Fruit fly (Drosophila melanogaster) whole organism, prepupa: ENCODE measurements around the gene Zn72D.

ENCODE experiments used
- Blimp-1 ChIP-seq: fragments of 200-800 bp; sonication (Bioruptor generic); optimal IDR thresholded peaks from 3 replicates; lab custom pipeline; 2017; ENCODE audit warnings: missing biosample characterization, missing genetic modification characterization, mild to moderate bottlenecking, moderate library complexity, missing genetic modification reagents
- CG10631 ChIP-seq: fragments of 200-800 bp; sonication (Bioruptor generic); optimal IDR thresholded peaks from 2 replicates; lab custom pipeline; 2016; ENCODE audit warnings: missing biosample characterization, missing genetic modification characterization
- CG10669 ChIP-seq: fragments of 200-800 bp; sonication (Bioruptor generic); optimal IDR thresholded peaks from 3 replicates; lab custom pipeline; 2018; ENCODE audit warnings: missing biosample characterization, mild to moderate bottlenecking, missing genetic modification characterization, moderate library complexity
- CG11294 ChIP-seq: fragments of 200-800 bp; sonication (Bioruptor generic); IDR thresholded peaks from 2 replicates; pipeline ENCODE4 v1.3.6; 2022; ENCODE audit warnings: missing biosample characterization, missing genetic modification characterization
- CG11762 ChIP-seq: fragments of 200-800 bp; sonication (Bioruptor generic); optimal IDR thresholded peaks from 3 replicates; lab custom pipeline; 2016; ENCODE audit warnings: missing biosample characterization, missing genetic modification characterization; ENCODE audit not compliant: insufficient read depth
- CG11902 ChIP-seq: fragments of 200-800 bp; sonication (Bioruptor generic); optimal IDR thresholded peaks from 3 replicates; lab custom pipeline; 2016; ENCODE audit warnings: missing biosample characterization, missing genetic modification characterization
- CG15336 ChIP-seq: fragments of 200-800 bp; sonication (Bioruptor generic); IDR thresholded peaks from 2 replicates; pipeline ENCODE4 v1.3.6; 2022; ENCODE audit warnings: missing biosample characterization, missing genetic modification characterization
- CG16779 ChIP-seq: fragments of 200-800 bp; sonication (Bioruptor generic); optimal IDR thresholded peaks from 3 replicates; lab custom pipeline; 2017; ENCODE audit warnings: missing biosample characterization, mild to moderate bottlenecking, missing genetic modification characterization
- CG3032 ChIP-seq: fragments of 200-800 bp; optimal IDR thresholded peaks from 2 replicates; lab custom pipeline; 2019; ENCODE audit warnings: missing biosample characterization, mild to moderate bottlenecking, missing genetic modification characterization, moderate library complexity
- CG31627 ChIP-seq: fragments of 200-800 bp; sonication (Bioruptor generic); optimal IDR thresholded peaks from 3 replicates; lab custom pipeline; 2016; ENCODE audit warnings: missing biosample characterization, missing genetic modification characterization
- CG32006 ChIP-seq: fragments of 200-800 bp; sonication (Bioruptor generic); optimal IDR thresholded peaks from 3 replicates; lab custom pipeline; 2017; ENCODE audit warnings: missing biosample characterization, mild to moderate bottlenecking, missing genetic modification characterization
- CG34406 ChIP-seq: fragments of 200-800 bp; sonication (Bioruptor generic); optimal IDR thresholded peaks from 3 replicates; lab custom pipeline; 2016; ENCODE audit warnings: missing biosample characterization, missing genetic modification characterization
- CG3919 ChIP-seq: fragments of 200-800 bp; sonication (Bioruptor generic); optimal IDR thresholded peaks from 3 replicates; lab custom pipeline; 2016; ENCODE audit warnings: missing biosample characterization, missing genetic modification characterization
- CG4318 ChIP-seq: fragments of 200-800 bp; sonication (Bioruptor generic); optimal IDR thresholded peaks from 3 replicates; lab custom pipeline; 2017; ENCODE audit warnings: missing biosample characterization, mild to moderate bottlenecking, missing genetic modification characterization
- CG6163 ChIP-seq: fragments of 200-800 bp; sonication (Bioruptor generic); IDR thresholded peaks from 3 replicates; pipeline ENCODE4 v1.3.6; 2022; ENCODE audit warnings: missing biosample characterization, missing genetic modification characterization
- CG6276 ChIP-seq: fragments of 200-800 bp; sonication (Bioruptor generic); optimal IDR thresholded peaks from 2 replicates; lab custom pipeline; 2017; ENCODE audit warnings: missing biosample characterization, mild to moderate bottlenecking, missing genetic modification characterization
- CG6792 ChIP-seq: fragments of 200-800 bp; sonication (Bioruptor generic); optimal IDR thresholded peaks from 3 replicates; lab custom pipeline; 2016; ENCODE audit warnings: missing biosample characterization, missing genetic modification characterization
- CG6808 ChIP-seq: fragments of 200-800 bp; sonication (Bioruptor generic); optimal IDR thresholded peaks from 3 replicates; lab custom pipeline; 2017; ENCODE audit warnings: missing biosample characterization, missing genetic modification characterization, mild to moderate bottlenecking, moderate library complexity, missing genetic modification reagents
- CG6854 ChIP-seq: fragments of 200-800 bp; sonication (Bioruptor generic); optimal IDR thresholded peaks from 2 replicates; lab custom pipeline; 2017; ENCODE audit warnings: missing biosample characterization, mild to moderate bottlenecking, missing genetic modification characterization
- CG7368 ChIP-seq: fragments of 200-800 bp; sonication (Bioruptor generic); optimal IDR thresholded peaks from 3 replicates; lab custom pipeline; 2016; ENCODE audit warnings: missing biosample characterization, missing genetic modification characterization
- CG8119 ChIP-seq: fragments of 200-800 bp; sonication (Bioruptor generic); IDR thresholded peaks from 3 replicates; pipeline ENCODE4 v1.3.6; 2022; ENCODE audit warnings: missing biosample characterization, missing genetic modification characterization
- CG8319 ChIP-seq: fragments of 200-800 bp; sonication (Bioruptor generic); optimal IDR thresholded peaks from 3 replicates; lab custom pipeline; 2016; ENCODE audit warnings: missing biosample characterization, missing genetic modification characterization
- CG8632 ChIP-seq: fragments of 200-800 bp; sonication (Bioruptor generic); optimal IDR thresholded peaks from 3 replicates; lab custom pipeline; 2016; ENCODE audit warnings: missing biosample characterization, missing genetic modification characterization
- CG9139 ChIP-seq: fragments of 200-800 bp; sonication (Bioruptor generic); optimal IDR thresholded peaks from 3 replicates; lab custom pipeline; 2017; ENCODE audit warnings: missing biosample characterization, mild to moderate bottlenecking, missing genetic modification characterization
- Eip75B ChIP-seq: fragments of 200-800 bp; sonication (Bioruptor generic); optimal IDR thresholded peaks from 3 replicates; lab custom pipeline; 2016; ENCODE audit warnings: missing biosample characterization, missing genetic modification characterization
- Eip78C ChIP-seq: fragments of 200-800 bp; sonication (Bioruptor generic); peaks from one replicate; lab custom pipeline; 2016; ENCODE audit warnings: missing biosample characterization, missing genetic modification characterization
- Eip93F ChIP-seq: fragments of 200-800 bp; sonication (Bioruptor generic); optimal IDR thresholded peaks from 2 replicates; lab custom pipeline; 2016; ENCODE audit warnings: missing biosample characterization, mild to moderate bottlenecking, missing genetic modification characterization
- Ets21C ChIP-seq: fragments of 200-800 bp; sonication (Bioruptor generic); optimal IDR thresholded peaks from 3 replicates; lab custom pipeline; 2016; ENCODE audit warnings: missing biosample characterization, missing genetic modification characterization
- Ets96B ChIP-seq: fragments of 200-800 bp; optimal IDR thresholded peaks from 2 replicates; lab custom pipeline; 2019; ENCODE audit warnings: missing biosample characterization, mild to moderate bottlenecking, missing genetic modification characterization, moderate library complexity
- Gug ChIP-seq: fragments of 200-800 bp; sonication (Bioruptor generic); IDR thresholded peaks from 2 replicates; pipeline ENCODE4 v1.3.6; 2022; ENCODE audit warnings: missing biosample characterization, missing genetic modification characterization
- Hr38 ChIP-seq: sonication (Bioruptor generic); optimal IDR thresholded peaks from 2 replicates; lab custom pipeline; 2016; ENCODE audit warnings: missing biosample characterization, missing genetic modification characterization
- Hr39 ChIP-seq: fragments of 200-800 bp; sonication (Bioruptor generic); optimal IDR thresholded peaks from 2 replicates; lab custom pipeline; 2016; ENCODE audit warnings: missing biosample characterization, missing genetic modification characterization
- Hr4 ChIP-seq: fragments of 200-800 bp; sonication (Bioruptor generic); optimal IDR thresholded peaks from 3 replicates; lab custom pipeline; 2016; ENCODE audit warnings: missing biosample characterization, missing genetic modification characterization
- Lpt ChIP-seq: fragments of 200-800 bp; sonication (Bioruptor generic); optimal IDR thresholded peaks from 3 replicates; lab custom pipeline; 2016; ENCODE audit warnings: missing biosample characterization, missing genetic modification characterization
- Smox ChIP-seq: fragments of 200-800 bp; sonication (Bioruptor generic); optimal IDR thresholded peaks from 3 replicates; lab custom pipeline; 2016; ENCODE audit warnings: missing biosample characterization, missing genetic modification characterization
- Sox102F ChIP-seq: fragments of 200-800 bp; sonication (Bioruptor generic); optimal IDR thresholded peaks from 2 replicates; lab custom pipeline; 2016; ENCODE audit warnings: missing biosample characterization, mild to moderate bottlenecking, missing genetic modification characterization
- Sox14 ChIP-seq: fragments of 200-800 bp; sonication (Bioruptor generic); optimal IDR thresholded peaks from 3 replicates; lab custom pipeline; 2016; ENCODE audit warnings: missing biosample characterization, missing genetic modification characterization
- Sox15 ChIP-seq: fragments of 200-800 bp; sonication (Bioruptor generic); optimal IDR thresholded peaks from 3 replicates; lab custom pipeline; 2016; ENCODE audit warnings: missing biosample characterization, missing genetic modification characterization
- achi ChIP-seq: fragments of 200-800 bp; sonication (Bioruptor generic); optimal IDR thresholded peaks from 3 replicates; lab custom pipeline; 2016; ENCODE audit warnings: missing biosample characterization, missing genetic modification characterization
- acj6 ChIP-seq: fragments of 200-800 bp; sonication (Bioruptor generic); optimal IDR thresholded peaks from 3 replicates; lab custom pipeline; 2016; ENCODE audit warnings: missing biosample characterization, missing genetic modification characterization
- cyc ChIP-seq: fragments of 200-800 bp; sonication (Bioruptor generic); optimal IDR thresholded peaks from 3 replicates; lab custom pipeline; 2016; ENCODE audit warnings: missing biosample characterization, missing genetic modification characterization
- dac ChIP-seq: fragments of 200-800 bp; sonication (Bioruptor generic); optimal IDR thresholded peaks from 2 replicates; lab custom pipeline; 2017; ENCODE audit warnings: missing biosample characterization, mild to moderate bottlenecking, missing genetic modification characterization
- esn ChIP-seq: fragments of 200-800 bp; sonication (Bioruptor generic); optimal IDR thresholded peaks from 2 replicates; lab custom pipeline; 2016; ENCODE audit warnings: missing biosample characterization, mild to moderate bottlenecking, missing genetic modification characterization, moderate library complexity
- fd59A ChIP-seq: fragments of 200-800 bp; sonication (Bioruptor generic); optimal IDR thresholded peaks from 2 replicates; lab custom pipeline; 2017; ENCODE audit warnings: missing biosample characterization, mild to moderate bottlenecking, missing genetic modification characterization, missing genetic modification reagents
- fd85E ChIP-seq: fragments of 200-800 bp; sonication (Bioruptor generic); optimal IDR thresholded peaks from 3 replicates; lab custom pipeline; 2016; ENCODE audit warnings: missing biosample characterization, missing genetic modification characterization
- fkh ChIP-seq: fragments of 200-800 bp; sonication (Bioruptor generic); optimal IDR thresholded peaks from 3 replicates; lab custom pipeline; 2017; ENCODE audit warnings: missing biosample characterization, mild to moderate bottlenecking, missing genetic modification characterization, moderate library complexity
- lz ChIP-seq: fragments of 200-800 bp; sonication (Bioruptor generic); optimal IDR thresholded peaks from 3 replicates; lab custom pipeline; 2016; ENCODE audit warnings: missing biosample characterization, missing genetic modification characterization
- net ChIP-seq: fragments of 200-800 bp; sonication (Bioruptor generic); optimal IDR thresholded peaks from 3 replicates; lab custom pipeline; 2016; ENCODE audit warnings: missing biosample characterization, missing genetic modification characterization
- pdm3 ChIP-seq: fragments of 200-800 bp; sonication (Bioruptor generic); optimal IDR thresholded peaks from 3 replicates; lab custom pipeline; 2016; ENCODE audit warnings: missing biosample characterization, missing genetic modification characterization
- salr ChIP-seq, 2 experiments: fragments of 200-800 bp; sonication (Bioruptor generic); optimal IDR thresholded peaks; 3 replicates each; lab custom pipeline; 2016 to 2018; ENCODE audit warnings: missing biosample characterization in 2 of 2, missing genetic modification characterization in 2 of 2, mild to moderate bottlenecking in 1 of 2
- spab ChIP-seq: fragments of 200-800 bp; sonication (Bioruptor generic); optimal IDR thresholded peaks from 2 replicates; lab custom pipeline; 2017; ENCODE audit warnings: missing biosample characterization, mild to moderate bottlenecking, missing genetic modification characterization, missing genetic modification reagents
- svp ChIP-seq: fragments of 200-800 bp; sonication (Bioruptor generic); peaks from one replicate; lab custom pipeline; 2016; ENCODE audit warnings: missing biosample characterization, missing genetic modification characterization

Gene Zn72D

DNA sequence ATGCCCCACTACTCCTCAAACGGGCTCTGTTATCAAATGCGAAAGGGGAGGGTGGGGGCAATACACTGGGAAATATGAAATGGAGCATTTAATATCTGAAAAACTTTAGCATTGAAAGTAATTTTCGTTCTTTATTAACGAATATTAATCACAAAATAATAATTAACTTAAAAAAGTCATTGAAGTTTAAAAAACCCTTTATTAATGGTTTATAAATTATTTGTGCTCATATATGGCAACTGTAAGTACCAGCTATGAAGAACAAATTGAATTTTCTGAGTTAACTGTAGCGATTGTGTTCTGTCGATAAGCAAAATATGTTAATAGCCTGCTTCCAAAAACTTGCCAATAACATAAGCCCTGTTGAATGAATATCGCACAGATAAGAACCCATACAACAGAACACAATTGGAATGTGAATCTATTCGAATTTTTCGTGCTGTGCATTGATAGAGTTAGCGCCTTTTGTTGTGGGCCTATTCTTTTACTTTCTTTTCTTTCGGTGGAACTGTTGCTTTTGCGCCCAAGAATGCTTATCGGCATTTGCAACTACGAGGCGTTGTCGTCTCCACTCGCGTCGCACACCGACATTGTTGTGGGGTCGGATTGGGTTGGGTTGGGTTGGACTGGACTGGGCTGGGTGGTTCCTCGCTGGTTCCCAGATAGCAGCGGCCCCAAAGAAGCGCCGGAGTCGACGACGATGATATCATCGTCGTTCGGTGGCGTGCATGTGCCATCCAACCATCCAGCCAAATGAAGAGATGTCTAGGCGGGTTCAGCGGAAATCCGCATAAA, 51.4 kb downstream of the Zn72D start:
- no peak for TF ChIP-seq CG16779 (tag; lab: Kevin White, UChicago)
- no peak for TF ChIP-seq Sox15
- peak; percentile 23 for TF ChIP-seq fd59A (GFP tag; lab: Kevin White, UChicago)
- peak in 1 of 2 experiments; percentile 49 for TF ChIP-seq salr (GFP tag; optimal IDR thresholded peaks at IDR 0.05; lab: Kevin White, UChicago)
- no peak for TF ChIP-seq CG6854
- no peak for TF ChIP-seq cyc (GFP tag; lab: Kevin White, UChicago)
- no peak for TF ChIP-seq Smox (GFP tag; lab: Kevin White, UChicago)
- peak; percentile 32 for TF ChIP-seq CG6792 (GFP tag; lab: Kevin White, UChicago)
- TF ChIP-seq CG3032 (tag; lab: Kevin White, UChicago), result no peak
- TF ChIP-seq Hr4, result peak; percentile 62
- no peak for TF ChIP-seq CG32006
- no peak for TF ChIP-seq fd85E (GFP tag; lab: Kevin White, UChicago)
- peak; percentile 36 for TF ChIP-seq lz (GFP tag; lab: Kevin White, UChicago)
- no peak for TF ChIP-seq CG15336 (GFP tag; lab: Robert Waterston, UW)
- TF ChIP-seq Blimp-1 (GFP tag; lab: Kevin White, UChicago), result no peak
- TF ChIP-seq Eip75B (GFP tag; lab: Kevin White, UChicago), result no peak
- no peak for TF ChIP-seq Eip93F (GFP tag; lab: Kevin White, UChicago)
- no peak for TF ChIP-seq achi
- no peak for TF ChIP-seq Ets96B (tag; lab: Kevin White, UChicago)
- no peak for TF ChIP-seq pdm3
- TF ChIP-seq CG11902 (GFP tag; lab: Kevin White, UChicago), result no peak
- TF ChIP-seq spab (GFP tag; lab: Kevin White, UChicago), result no peak
- TF ChIP-seq CG4318, result peak; percentile 56
- TF ChIP-seq acj6 (GFP tag; lab: Kevin White, UChicago), result peak; percentile 58
- peak; percentile 40; the same call in 2 of the 3 replicates for TF ChIP-seq CG8119 (GFP tag; lab: Robert Waterston, UW)
- TF ChIP-seq CG34406 (GFP tag; lab: Kevin White, UChicago), result no peak
- no peak for TF ChIP-seq Sox102F (GFP tag; lab: Kevin White, UChicago)
- TF ChIP-seq fkh (GFP tag; lab: Kevin White, UChicago), result no peak
- no peak for TF ChIP-seq CG10669
- TF ChIP-seq Hr39 (GFP tag; lab: Kevin White, UChicago), result no peak
- TF ChIP-seq CG3919, result no peak
- TF ChIP-seq Eip78C (GFP tag; lab: Kevin White, UChicago), result no peak
- TF ChIP-seq CG8319 (GFP tag; lab: Kevin White, UChicago), result no peak
- no peak for TF ChIP-seq Gug (GFP tag; lab: Robert Waterston, UW)
- TF ChIP-seq CG11762, result no peak
- no peak for TF ChIP-seq CG9139
- TF ChIP-seq Hr38, result no peak
- no peak for TF ChIP-seq CG31627 (GFP tag; lab: Kevin White, UChicago)
- peak; percentile 16 for TF ChIP-seq CG8632
- TF ChIP-seq CG7368 (GFP tag; lab: Kevin White, UChicago), result no peak
- no peak for TF ChIP-seq dac (GFP tag; lab: Kevin White, UChicago)
- TF ChIP-seq CG6276 (GFP tag; lab: Kevin White, UChicago), result peak; percentile 54
- TF ChIP-seq CG6163, result no peak
- no peak for TF ChIP-seq Sox14 (GFP tag; lab: Kevin White, UChicago)
- peak; percentile 77 for TF ChIP-seq svp (GFP tag; lab: Kevin White, UChicago)
- TF ChIP-seq CG11294 (GFP tag; lab: Robert Waterston, UW), result no peak
- TF ChIP-seq Lpt (GFP tag; lab: Kevin White, UChicago), result no peak
- TF ChIP-seq Ets21C, result no peak
- no peak for TF ChIP-seq CG6808 (GFP tag; lab: Kevin White, UChicago)
- TF ChIP-seq net (GFP tag; lab: Kevin White, UChicago), result peak; percentile 24
- peak; percentile 45 for TF ChIP-seq esn (GFP tag; lab: Kevin White, UChicago)
- TF ChIP-seq CG10631 (GFP tag; lab: Kevin White, UChicago), result peak; percentile 53
